Fruit fly (Drosophila melanogaster) whole organism, embryonic: ENCODE measurements around the gene Set2.

ENCODE experiments used
- Awh ChIP-seq: fragments of 200-800 bp; sonication (Bioruptor generic); IDR thresholded peaks from 2 replicates; pipeline ENCODE4, ENCODE4 v1.3.6; 2022; ENCODE audit warnings: missing biosample characterization, missing genetic modification characterization
- CG1024 ChIP-seq: fragments of 200-800 bp; sonication (Bioruptor generic); IDR thresholded peaks from 2 replicates; pipeline ENCODE4 v1.3.6; 2022; ENCODE audit warnings: missing biosample characterization, missing genetic modification characterization
- CG10366 ChIP-seq: fragments of 200-800 bp; sonication (Bioruptor generic); IDR thresholded peaks from 2 replicates; pipeline ENCODE4 v1.3.6; 2022; ENCODE audit warnings: missing biosample characterization, missing genetic modification characterization
- CG11695 ChIP-seq: fragments of 200-800 bp; sonication (Bioruptor generic); IDR thresholded peaks from 3 replicates; pipeline ENCODE4 v1.3.6; 2022; ENCODE audit warnings: missing biosample characterization, missing genetic modification characterization
- CG1233 ChIP-seq: fragments of 200-800 bp; sonication (Bioruptor generic); optimal IDR thresholded peaks from 4 replicates; lab custom pipeline; 2018; ENCODE audit warnings: missing biosample characterization, mild to moderate bottlenecking, missing genetic modification characterization
- CG12769 ChIP-seq: fragments of 200-800 bp; sonication (Bioruptor generic); optimal IDR thresholded peaks from 2 replicates; lab custom pipeline; 2019; ENCODE audit warnings: missing biosample characterization, mild to moderate bottlenecking, missing genetic modification characterization, moderate library complexity
- CG14014 ChIP-seq: fragments of 200-800 bp; sonication (Bioruptor generic); IDR thresholded peaks from 2 replicates; pipeline ENCODE4 v1.3.6; 2022; ENCODE audit warnings: missing biosample characterization, missing genetic modification characterization
- CG1603 ChIP-seq: fragments of 200-800 bp; sonication (Bioruptor generic); optimal IDR thresholded peaks from 2 replicates; lab custom pipeline; 2019; ENCODE audit warnings: missing biosample characterization, mild to moderate bottlenecking, missing genetic modification characterization, moderate library complexity
- CG17359 ChIP-seq: fragments of 200-800 bp; sonication (Bioruptor generic); optimal IDR thresholded peaks from 3 replicates; lab custom pipeline; 2018; ENCODE audit warnings: missing biosample characterization, mild to moderate bottlenecking, missing genetic modification characterization, moderate library complexity
- CG17385 ChIP-seq: fragments of 200-800 bp; sonication (Bioruptor generic); optimal IDR thresholded peaks from 3 replicates; lab custom pipeline; 2018; ENCODE audit warnings: missing biosample characterization, mild to moderate bottlenecking, missing genetic modification characterization
- CG17612 ChIP-seq: fragments of 200-800 bp; sonication (Bioruptor generic); IDR thresholded peaks from 2 replicates; pipeline ENCODE4 v1.3.6; 2022; ENCODE audit warnings: missing biosample characterization, missing genetic modification characterization
- CG1792 ChIP-seq: fragments of 200-800 bp; sonication (Bioruptor generic); optimal IDR thresholded peaks from 2 replicates; lab custom pipeline; 2016; ENCODE audit warnings: missing biosample characterization, missing genetic modification characterization
- CG18764 ChIP-seq: fragments of 200-800 bp; sonication (Bioruptor generic); optimal IDR thresholded peaks from 3 replicates; lab custom pipeline; 2016; ENCODE audit warnings: missing biosample characterization, missing genetic modification characterization
- CG34422 ChIP-seq: fragments of 200-800 bp; sonication (Bioruptor generic); IDR thresholded peaks from 3 replicates; pipeline ENCODE4 v1.3.6; 2022; ENCODE audit warnings: missing biosample characterization, missing genetic modification characterization
- CG4404 ChIP-seq: fragments of 200-800 bp; sonication (Bioruptor generic); IDR thresholded peaks from 2 replicates; pipeline ENCODE4 v1.3.6; 2022; ENCODE audit warnings: missing biosample characterization, missing genetic modification characterization
- CG4820 ChIP-seq: fragments of 200-800 bp; sonication (Bioruptor generic); optimal IDR thresholded peaks from 3 replicates; lab custom pipeline; 2016; ENCODE audit warnings: missing biosample characterization, missing genetic modification characterization
- CG5245 ChIP-seq: fragments of 200-800 bp; sonication (Bioruptor generic); optimal IDR thresholded peaks from 3 replicates; lab custom pipeline; 2016; ENCODE audit warnings: missing biosample characterization, missing genetic modification characterization
- CG7839 ChIP-seq: fragments of 200-800 bp; sonication (Bioruptor generic); optimal IDR thresholded peaks from 3 replicates; lab custom pipeline; 2018; ENCODE audit warnings: missing biosample characterization, mild to moderate bottlenecking, missing genetic modification characterization, moderate library complexity
- CG8388 ChIP-seq: fragments of 200-800 bp; sonication (Bioruptor generic); optimal IDR thresholded peaks from 2 replicates; lab custom pipeline; 2019; ENCODE audit warnings: missing biosample characterization, mild to moderate bottlenecking, missing genetic modification characterization, moderate library complexity
- CG8478 ChIP-seq: fragments of >200 bp; optimal IDR thresholded peaks from 2 replicates; lab custom pipeline; 2018
- CG9215 ChIP-seq: fragments of 200-800 bp; sonication (Bioruptor generic); IDR thresholded peaks from 2 replicates; pipeline ENCODE4 v1.3.6; 2022; ENCODE audit warnings: missing biosample characterization, missing genetic modification characterization
- Deaf1 ChIP-seq: fragments of 200-800 bp; optimal IDR thresholded peaks from 3 replicates; lab custom pipeline; 2019; ENCODE audit warnings: missing biosample characterization, mild to moderate bottlenecking, missing genetic modification characterization, moderate library complexity
- Dref ChIP-seq: fragments of 200-800 bp; sonication (Bioruptor generic); IDR thresholded peaks from 2 replicates; pipeline ENCODE4 v1.3.6; 2022; ENCODE audit warnings: missing biosample characterization, missing genetic modification characterization
- Fer2 ChIP-seq: fragments of 200-800 bp; sonication (Bioruptor generic); optimal IDR thresholded peaks from 2 replicates; lab custom pipeline; 2018; ENCODE audit warnings: missing biosample characterization, mild to moderate bottlenecking, missing genetic modification characterization, moderate library complexity
- H2.0 ChIP-seq: fragments of 200-800 bp; sonication (Bioruptor generic); IDR thresholded peaks from 2 replicates; pipeline ENCODE4 v1.3.6; 2022; ENCODE audit warnings: missing biosample characterization, missing genetic modification characterization
- Jarid2 ChIP-seq: fragments of 200-800 bp; sonication (Bioruptor generic); optimal IDR thresholded peaks from 3 replicates; lab custom pipeline; 2017; ENCODE audit warnings: mild to moderate bottlenecking, missing biosample characterization, missing genetic modification reagents, missing genetic modification characterization
- Lpt ChIP-seq: fragments of >200 bp; optimal IDR thresholded peaks from 2 replicates; lab custom pipeline; 2018; ENCODE audit warnings: missing biosample characterization, missing genetic modification characterization
- Nf-YA ChIP-seq: fragments of 200-800 bp; sonication (Bioruptor generic); IDR thresholded peaks from 2 replicates; pipeline ENCODE4 v1.3.6; 2022; ENCODE audit warnings: missing biosample characterization, missing genetic modification characterization
- Nf-YC ChIP-seq: fragments of 200-800 bp; optimal IDR thresholded peaks from 3 replicates; lab custom pipeline; 2019; ENCODE audit warnings: missing biosample characterization, mild to moderate bottlenecking, missing genetic modification characterization, moderate library complexity
- Oli ChIP-seq: fragments of 200-800 bp; sonication (Bioruptor generic); optimal IDR thresholded peaks from 2 replicates; lab custom pipeline; 2018; ENCODE audit warnings: missing biosample characterization, mild to moderate bottlenecking, missing genetic modification characterization, moderate library complexity
- Ptx1 ChIP-seq: fragments of 200-800 bp; sonication (Bioruptor generic); IDR thresholded peaks from 2 replicates; pipeline ENCODE4 v1.3.6; 2022; ENCODE audit warnings: missing biosample characterization, missing genetic modification characterization
- Taf1 ChIP-seq: fragments of 200-800 bp; sonication (Bioruptor generic); IDR thresholded peaks from 2 replicates; pipeline ENCODE4 v1.3.6; 2022; ENCODE audit warnings: missing biosample characterization, missing genetic modification characterization
- dm ChIP-seq: fragments of 200-800 bp; sonication (Bioruptor generic); optimal IDR thresholded peaks from 3 replicates; lab custom pipeline; 2016; ENCODE audit warnings: missing biosample characterization, missing genetic modification characterization
- ftz-f1 ChIP-seq: fragments of 200-800 bp; sonication (Bioruptor generic); optimal IDR thresholded peaks from 2 replicates; lab custom pipeline; 2016; ENCODE audit warnings: missing biosample characterization, missing genetic modification characterization
- h ChIP-seq: fragments of >200 bp; optimal IDR thresholded peaks from 2 replicates; lab custom pipeline; 2017
- inv ChIP-seq: fragments of 200-800 bp; sonication (Bioruptor generic); IDR thresholded peaks from 2 replicates; pipeline ENCODE4 v1.3.6; 2022; ENCODE audit warnings: missing biosample characterization, missing genetic modification characterization; ENCODE audit not compliant: partially characterized antibody
- jigr1 ChIP-seq: fragments of 200-800 bp; sonication (Bioruptor generic); IDR thresholded peaks from 3 replicates; pipeline ENCODE4 v1.3.6; 2022; ENCODE audit warnings: missing biosample characterization, missing genetic modification characterization
- kah ChIP-seq: fragments of 200-800 bp; sonication (Bioruptor generic); optimal IDR thresholded peaks from 2 replicates; lab custom pipeline; 2018; ENCODE audit warnings: missing biosample characterization, mild to moderate bottlenecking, missing genetic modification characterization
- nom ChIP-seq: fragments of 200-800 bp; sonication (Bioruptor generic); optimal IDR thresholded peaks from 2 replicates; lab custom pipeline; 2017; ENCODE audit warnings: missing biosample characterization, missing genetic modification characterization, mild to moderate bottlenecking, moderate library complexity, missing genetic modification reagents
- p53 ChIP-seq: fragments of 200-800 bp; sonication (Bioruptor generic); optimal IDR thresholded peaks from 2 replicates; lab custom pipeline; 2016; ENCODE audit warnings: missing biosample characterization, missing genetic modification characterization
- pb ChIP-seq: fragments of 200-800 bp; sonication (Bioruptor generic); optimal IDR thresholded peaks from 3 replicates; lab custom pipeline; 2016; ENCODE audit warnings: missing biosample characterization, missing genetic modification characterization
- pnt ChIP-seq: fragments of 200-800 bp; sonication (Bioruptor generic); optimal IDR thresholded peaks from 3 replicates; lab custom pipeline; 2016; ENCODE audit warnings: missing biosample characterization, missing genetic modification characterization
- repo ChIP-seq: fragments of 200-800 bp; sonication (Bioruptor generic); optimal IDR thresholded peaks from 2 replicates; lab custom pipeline; 2016; ENCODE audit warnings: missing biosample characterization, missing genetic modification characterization
- ro ChIP-seq: fragments of 200-800 bp; sonication (Bioruptor generic); IDR thresholded peaks from 2 replicates; pipeline ENCODE4 v1.3.6; 2022; ENCODE audit warnings: missing biosample characterization, missing genetic modification characterization
- sc ChIP-seq, 3 experiments: fragments of >200 bp in 2 of 3; fragments of 200-800 bp in 1 of 3; sonication (Bioruptor generic) in 1 of 3; optimal IDR thresholded peaks; 2 replicates in 2 of 3; 3 replicates in 1 of 3; lab custom pipeline; 2017; ENCODE audit warnings: mild to moderate bottlenecking in 1 of 3, missing biosample characterization in 1 of 3, missing genetic modification characterization in 1 of 3, missing genetic modification reagents in 1 of 3
- sna ChIP-seq: fragments of 200-800 bp; sonication (Bioruptor generic); IDR thresholded peaks from 2 replicates; pipeline ENCODE4 v1.3.6; 2022; ENCODE audit warnings: missing biosample characterization, missing genetic modification characterization; ENCODE audit not compliant: partially characterized antibody
- sqz ChIP-seq: fragments of 200-800 bp; sonication (Bioruptor generic); optimal IDR thresholded peaks from 3 replicates; lab custom pipeline; 2018; ENCODE audit warnings: missing biosample characterization, mild to moderate bottlenecking, missing genetic modification characterization
- ttk ChIP-seq: fragments of 200-800 bp; sonication (Bioruptor generic); IDR thresholded peaks from 2 replicates; pipeline ENCODE4 v2.1.2; 2022; ENCODE audit warnings: missing biosample characterization, missing genetic modification characterization
- zen2 ChIP-seq: fragments of 200-800 bp; sonication (Bioruptor generic); IDR thresholded peaks from 3 replicates; pipeline ENCODE4 v1.3.6; 2022; ENCODE audit warnings: missing biosample characterization, missing genetic modification characterization; ENCODE audit not compliant: partially characterized antibody

Gene Set2

dm6 chrX:13373239-13374153, 39.5 kb upstream of the Set2 start (continued):
- peak; percentile 68 for TF ChIP-seq nom (GFP tag; lab: Kevin White, UChicago)
- peak; percentile 58 for TF ChIP-seq Jarid2 (GFP tag; lab: Kevin White, UChicago)
- TF ChIP-seq Fer2 (tag; lab: Kevin White, UChicago), result peak; percentile 42
- peak; percentile 86 for TF ChIP-seq Ptx1
- TF ChIP-seq sc (optimal IDR thresholded peaks at IDR 0.05; lab: Kevin White, UChicago), result no peak
- TF ChIP-seq sc (GFP tag; optimal IDR thresholded peaks at IDR 0.05; lab: Kevin White, UChicago), result peak; percentile 80
- TF ChIP-seq sqz (GFP tag; lab: Kevin White, UChicago), result peak; percentile 68
- peak; percentile 7 for TF ChIP-seq CG1792 (GFP tag; lab: Kevin White, UChicago)
- TF ChIP-seq sna, result no peak
- no peak for TF ChIP-seq repo
- TF ChIP-seq CG9215, result peak; percentile 72
- peak; percentile 78 for TF ChIP-seq CG10366 (GFP tag; lab: Robert Waterston, UW)
- 0 out of 2 replicates have a peak, but pooled peaks have one; percentile 41 for TF ChIP-seq Nf-YA (GFP tag; lab: Robert Waterston, UW)
- TF ChIP-seq CG12769 (tag; lab: Kevin White, UChicago), result peak; percentile 23
- peak; percentile 57 for TF ChIP-seq Deaf1
- TF ChIP-seq CG4404, result peak; percentile 57
- no peak for TF ChIP-seq ftz-f1 (GFP tag; lab: Kevin White, UChicago)
- peak; percentile 61; the same call in 1 of the 2 replicates for TF ChIP-seq CG1024 (GFP tag; lab: Robert Waterston, UW)
- no peak for TF ChIP-seq Dref (GFP tag; lab: Robert Waterston, UW)
- no peak for TF ChIP-seq dm (GFP tag; lab: Kevin White, UChicago)
- peak; percentile 86 for TF ChIP-seq CG11695 (GFP tag; lab: Robert Waterston, UW)
- TF ChIP-seq Taf1, result peak; percentile 70
- TF ChIP-seq inv (GFP tag; lab: Robert Waterston, UW), result no peak
- no peak for TF ChIP-seq ro (GFP tag; lab: Robert Waterston, UW)
- no peak for TF ChIP-seq h
- TF ChIP-seq CG17359, result peak; percentile 89
- peak; percentile 80 for TF ChIP-seq Awh
- no peak for TF ChIP-seq CG8478 (lab: Kevin White, UChicago)
- no peak for TF ChIP-seq pb (GFP tag; lab: Kevin White, UChicago)
- peak; percentile 74 for TF ChIP-seq CG5245 (GFP tag; lab: Kevin White, UChicago)
- TF ChIP-seq CG34422 (GFP tag; lab: Robert Waterston, UW), result peak; percentile 81
- no peak for TF ChIP-seq zen2
- TF ChIP-seq CG1233 (GFP tag; lab: Kevin White, UChicago), result peak; percentile 56
- peak; percentile 79 for TF ChIP-seq CG7839 (tag; lab: Kevin White, UChicago)
- TF ChIP-seq H2.0 (GFP tag; lab: Robert Waterston, UW), result peak; percentile 85
- TF ChIP-seq pnt (GFP tag; lab: Kevin White, UChicago), result no peak
- peak; percentile 58 for TF ChIP-seq kah
- TF ChIP-seq Oli (tag; lab: Kevin White, UChicago), result peak; percentile 87
- peak; percentile 66; the same call in 1 of the 2 replicates for TF ChIP-seq CG14014 (GFP tag; lab: Robert Waterston, UW)
- TF ChIP-seq CG18764 (GFP tag; lab: Kevin White, UChicago), result peak; percentile 72
- no peak for TF ChIP-seq Lpt
- peak; percentile 41; the same call in 1 of the 2 replicates for TF ChIP-seq CG17612 (GFP tag; lab: Robert Waterston, UW)
- TF ChIP-seq CG8388 (GFP tag; lab: Kevin White, UChicago), result peak; percentile 88
- TF ChIP-seq CG17385 (GFP tag; lab: Kevin White, UChicago), result peak; percentile 96
- peak; percentile 44; the same call in 1 of the 3 replicates for TF ChIP-seq jigr1
- TF ChIP-seq CG4820 (GFP tag; lab: Kevin White, UChicago), result peak; percentile 73
- peak; percentile 81 for TF ChIP-seq ttk (GFP tag; lab: Robert Waterston, UW)
- no peak for TF ChIP-seq p53
- peak; percentile 74 for TF ChIP-seq CG1603
- peak; percentile 73 for TF ChIP-seq Nf-YC (tag; lab: Kevin White, UChicago)
